Fruit fly (Drosophila melanogaster) whole organism, adult: ENCODE measurements around the gene TotE.

Experiments used
- CG14711 ChIP-seq: fragments of 200-800 bp; sonication (Bioruptor generic); optimal IDR thresholded peaks from 2 replicates; lab custom pipeline; 2018; ENCODE audit warnings: missing biosample characterization, mild to moderate bottlenecking, missing genetic modification characterization, moderate library complexity
- Crg-1 ChIP-seq: fragments of 200-800 bp; sonication (Bioruptor generic); optimal IDR thresholded peaks from 2 replicates; lab custom pipeline; 2016; ENCODE audit warnings: missing biosample characterization, missing genetic modification characterization
- ovo ChIP-seq: fragments of 200-800 bp; sonication (Bioruptor generic); optimal IDR thresholded peaks from 2 replicates; lab custom pipeline; 2016; ENCODE audit warnings: missing biosample characterization, missing genetic modification characterization
- tj ChIP-seq: fragments of 200-800 bp; sonication (Bioruptor generic); optimal IDR thresholded peaks from 3 replicates; lab custom pipeline; 2017; ENCODE audit warnings: missing biosample characterization, mild to moderate bottlenecking, missing genetic modification characterization, moderate library complexity

DNA sequence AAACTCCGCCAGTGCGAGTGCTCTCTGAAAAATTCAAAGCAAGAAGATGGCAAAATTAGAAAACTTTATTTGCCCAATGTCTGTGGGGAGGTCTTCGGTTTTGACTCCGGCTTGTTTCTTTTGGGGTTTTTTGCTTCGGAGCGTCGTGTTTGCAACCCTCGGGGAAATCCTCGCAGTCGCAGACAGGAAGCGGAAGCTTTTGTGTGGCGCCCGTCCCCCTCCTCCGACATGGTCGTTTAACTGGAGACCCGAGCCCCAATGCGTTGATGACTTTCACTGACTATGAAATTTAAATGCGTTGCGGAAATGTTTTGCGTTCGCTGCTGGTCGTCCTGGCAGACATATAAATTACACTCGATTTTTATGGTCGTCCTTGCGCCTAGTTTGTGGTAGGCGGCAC is 25.0 kb downstream of the TotE start:
- TF ChIP-seq ovo (GFP tag; lab: Kevin White, UChicago), result no peak
- TF ChIP-seq tj (GFP tag; lab: Kevin White, UChicago), result no peak
- no peak for TF ChIP-seq Crg-1 (GFP tag; lab: Kevin White, UChicago)
- no peak for TF ChIP-seq CG14711 (tag; lab: Kevin White, UChicago)
